Worm (Caenorhabditis elegans) whole organism, L3 larva: Measurements from ENCODE around the gene mrpl-50.

ENCODE experiments used
- R02D3.7 ChIP-seq: fragments of 150-350 bp; optimal IDR thresholded peaks from 2 replicates; lab custom pipeline; 2014; ENCODE audit warnings: missing biosample characterization, missing genetic modification characterization
- ZK546.5 ChIP-seq: sonication (generic microtip); optimal IDR thresholded peaks from 2 replicates; lab custom pipeline; 2017; ENCODE audit warnings: missing biosample characterization, missing genetic modification characterization
- ceh-16 ChIP-seq: sonication (generic microtip); optimal IDR thresholded peaks from 2 replicates; lab custom pipeline; 2017; ENCODE audit warnings: missing biosample characterization, missing genetic modification characterization
- ceh-28 ChIP-seq: fragments of 150-350 bp; optimal IDR thresholded peaks from 2 replicates; lab custom pipeline; 2014; ENCODE audit warnings: missing biosample characterization, missing genetic modification reagents, missing genetic modification characterization
- elt-1 ChIP-seq: fragments of 150-350 bp; optimal IDR thresholded peaks from 2 replicates; lab custom pipeline; 2014; ENCODE audit warnings: missing biosample characterization, missing genetic modification characterization
- fos-1 ChIP-seq: fragments of 150-350 bp; optimal IDR thresholded peaks from 2 replicates; lab custom pipeline; 2014; ENCODE audit warnings: missing biosample characterization, missing genetic modification characterization
- nhr-11 ChIP-seq: fragments of 150-350 bp; optimal IDR thresholded peaks from 2 replicates; lab custom pipeline; 2014; ENCODE audit warnings: missing biosample characterization, missing genetic modification characterization
- nhr-23 ChIP-seq: fragments of 150-350 bp; optimal IDR thresholded peaks from 2 replicates; lab custom pipeline; 2014; ENCODE audit warnings: missing biosample characterization, missing genetic modification reagents, missing genetic modification characterization
- nhr-28 ChIP-seq: fragments of 150-350 bp; optimal IDR thresholded peaks from 2 replicates; lab custom pipeline; 2014; ENCODE audit warnings: missing biosample characterization, missing genetic modification characterization
- nhr-67 ChIP-seq: fragments of 150-350 bp; optimal IDR thresholded peaks from 2 replicates; lab custom pipeline; 2014; ENCODE audit warnings: missing biosample characterization, missing genetic modification characterization
- sea-2 ChIP-seq: fragments of 150-350 bp; sonication (generic microtip); optimal IDR thresholded peaks from 4 replicates; lab custom pipeline; 2014; ENCODE audit warnings: missing biosample characterization, missing genetic modification reagents, missing genetic modification characterization
- ztf-11 ChIP-seq: fragments of 150-350 bp; optimal IDR thresholded peaks from 2 replicates; lab custom pipeline; 2014; ENCODE audit warnings: missing biosample characterization, missing genetic modification characterization

- TF ChIP-seq R02D3.7 (tag; lab: Kevin White, UChicago) = no peak
- no peak for TF ChIP-seq ZK546.5 (tag; lab: Kevin White, UChicago)
- TF ChIP-seq ztf-11 (tag; lab: Kevin White, UChicago) = no peak
- no peak for TF ChIP-seq ceh-16 (tag; lab: Kevin White, UChicago)
- TF ChIP-seq nhr-11 = no peak
- no peak for TF ChIP-seq sea-2 (GFP tag; lab: Kevin White, UChicago)
- TF ChIP-seq elt-1 (tag; lab: Kevin White, UChicago) = no peak
- TF ChIP-seq nhr-23 (tag; lab: Kevin White, UChicago) = no peak
- TF ChIP-seq fos-1 (tag; lab: Kevin White, UChicago) = no peak
- no peak for TF ChIP-seq nhr-67 (tag; lab: Kevin White, UChicago)
- TF ChIP-seq ceh-28 (tag; lab: Kevin White, UChicago) = no peak
- TF ChIP-seq nhr-28 = no peak
Measured at ce11 chrII:8945167-8945566, 15.5 kb downstream of the mrpl-50 start.
